Worm (Caenorhabditis elegans) whole organism, L4/young adult: ENCODE measurements around the gene K08D8.5.

Source experiments
- W03F9.2 ChIP-seq: fragments of 150-350 bp; optimal IDR thresholded peaks from 2 replicates; lab custom pipeline; 2014; ENCODE audit warnings: missing biosample characterization, missing genetic modification characterization
- dao-5 ChIP-seq: sonication (generic microtip); optimal IDR thresholded peaks from 2 replicates; lab custom pipeline; 2016; ENCODE audit warnings: missing genotype, missing genetic modification characterization, moderate library complexity, missing compliant biosample characterization
- him-1 ChIP-seq: sonication (generic microtip); optimal IDR thresholded peaks from 2 replicates; lab custom pipeline; 2016; ENCODE audit warnings: missing genotype, missing genetic modification reagents, missing genetic modification characterization, missing compliant biosample characterization

Gene K08D8.5

ce11 chrIV:12911990-12912389 is at the start of gene K08D8.5:
K08D8.5 (minus strand) TSS chrIV:12912129.
- TF ChIP-seq dao-5 (tag; lab: Kevin White, UChicago) (no peak), him-1 (tag; lab: Kevin White, UChicago) (no peak), W03F9.2 (tag; lab: Kevin White, UChicago) (no peak)

DNA sequence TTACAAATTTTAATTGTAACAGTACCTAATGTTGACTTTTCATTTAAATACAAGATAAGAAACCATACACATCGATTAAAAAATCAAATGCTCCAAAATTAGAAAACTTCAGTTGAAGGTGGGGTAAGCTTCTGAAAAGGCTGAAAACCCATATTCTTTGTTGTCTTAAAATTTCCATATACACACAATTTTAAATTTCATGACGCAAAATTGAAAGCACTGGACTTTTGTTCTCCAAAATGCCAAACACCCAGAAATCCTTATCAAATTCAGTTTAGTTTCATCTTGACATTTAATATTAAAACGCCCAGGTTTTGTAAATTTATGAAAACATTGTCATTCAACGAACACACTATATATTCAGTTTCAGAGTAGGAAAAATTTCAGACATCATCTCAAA is 48.2 kb upstream of the K08D8.5 start, which contains the start of gene F55G11.7:
TSS of gene F55G11.7 (plus strand) at position 301 of the 400 bp plus-strand sequence.
- TF ChIP-seq dao-5 (tag; lab: Kevin White, UChicago) = no peak
- TF ChIP-seq W03F9.2 (tag; lab: Kevin White, UChicago) = no peak
- no peak for TF ChIP-seq him-1 (tag; lab: Kevin White, UChicago)

DNA sequence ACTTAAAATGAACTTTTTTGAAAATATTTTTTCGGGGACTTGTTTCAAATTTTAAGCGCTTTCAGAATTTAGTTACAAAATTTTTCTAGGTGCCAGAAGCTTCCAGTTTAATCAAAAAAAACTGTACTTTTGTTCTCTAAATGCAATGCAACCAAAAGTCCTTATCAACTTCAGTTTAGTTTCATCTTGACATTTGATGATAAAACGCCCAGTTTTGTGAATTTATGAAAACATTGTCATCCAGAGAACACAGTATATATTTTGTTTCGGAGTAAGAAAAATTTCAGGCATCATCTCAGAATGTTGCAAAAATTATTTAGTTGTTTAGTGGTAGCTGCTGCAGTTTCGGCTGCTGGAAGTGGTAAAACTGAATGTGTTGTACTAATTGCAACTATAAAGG is 45.8 kb upstream of the K08D8.5 start, which contains the start of gene F55G11.6:
TSS of gene F55G11.6 (plus strand) at position 301 of the 400 bp plus-strand sequence.
- TF ChIP-seq W03F9.2 (tag; lab: Kevin White, UChicago) = no peak
- TF ChIP-seq dao-5 (tag; lab: Kevin White, UChicago) = no peak
- TF ChIP-seq him-1 (tag; lab: Kevin White, UChicago) = no peak

DNA sequence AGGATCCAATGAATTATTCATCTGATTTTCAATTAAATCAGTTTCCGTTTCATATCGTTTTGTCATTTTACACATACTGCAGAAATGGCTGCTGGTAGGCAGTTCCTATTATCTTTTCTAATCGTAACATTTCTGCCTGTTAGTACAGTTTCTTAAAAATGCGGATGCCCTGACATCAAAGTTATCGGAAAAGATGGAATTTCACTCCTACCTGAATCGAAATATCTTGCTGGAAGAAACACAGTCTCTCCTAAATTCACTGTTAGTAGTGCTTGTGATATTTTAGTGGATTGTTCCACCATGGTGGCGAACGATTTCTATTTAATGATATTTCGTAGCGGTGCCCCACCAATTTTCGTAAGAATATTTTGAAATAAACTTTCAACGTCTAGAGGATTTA is 36.5 kb upstream of the K08D8.5 start, which contains the start of gene F55G11.10:
TSS of gene F55G11.10 (plus strand) at position 301 of the 400 bp plus-strand sequence.
- TF ChIP-seq W03F9.2 (tag; lab: Kevin White, UChicago) = no peak
- TF ChIP-seq him-1 (tag; lab: Kevin White, UChicago) = no peak
- no peak for TF ChIP-seq dao-5 (tag; lab: Kevin White, UChicago)

DNA sequence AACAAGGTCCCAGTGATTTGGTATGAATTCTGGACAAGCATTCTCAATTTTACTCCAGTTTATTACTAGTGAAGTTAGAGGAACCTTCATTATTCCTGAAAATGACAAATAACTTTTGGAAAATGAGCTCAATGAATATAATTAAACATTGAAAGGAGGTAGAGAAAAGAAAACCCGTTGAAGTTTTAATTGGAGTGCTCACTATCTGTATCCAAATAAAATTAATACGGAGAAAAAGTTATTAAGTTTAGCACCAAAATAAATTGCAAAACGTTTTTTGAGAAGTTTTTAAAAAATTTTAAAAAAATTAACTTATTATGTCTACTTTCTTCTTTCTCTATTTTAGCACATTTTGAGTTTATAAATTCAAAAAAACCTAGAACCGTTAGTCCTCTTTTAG is 34.6 kb upstream of the K08D8.5 start, which contains the start of gene F55G11.1:
TSS of gene F55G11.1 (minus strand) at position 101 of the 400 bp plus-strand sequence.
- TF ChIP-seq dao-5 (tag; lab: Kevin White, UChicago) = no peak
- TF ChIP-seq him-1 (tag; lab: Kevin White, UChicago) = no peak
- no peak for TF ChIP-seq W03F9.2 (tag; lab: Kevin White, UChicago)

DNA sequence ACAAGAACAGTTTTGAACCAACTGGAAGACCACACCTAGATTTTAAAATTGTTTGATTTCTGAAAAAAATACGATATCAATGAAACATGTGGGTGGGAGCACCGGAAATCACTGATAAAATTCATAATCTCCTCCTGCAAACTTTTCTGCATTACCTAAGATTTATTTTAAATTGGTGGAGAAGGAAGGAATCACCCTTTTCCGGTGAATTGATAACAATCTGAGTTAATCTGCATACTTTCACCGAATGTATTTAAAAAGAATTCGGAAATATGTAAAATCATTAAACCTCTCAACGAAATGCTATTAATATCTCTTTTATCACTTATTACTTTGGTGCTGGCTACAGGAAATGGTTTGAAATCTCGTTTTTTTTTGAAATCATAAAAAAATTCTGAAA is 30.7 kb upstream of the K08D8.5 start, which contains the start of gene dct-19:
TSS of gene dct-19 (plus strand) at position 301 of the 400 bp plus-strand sequence.
- TF ChIP-seq him-1 (tag; lab: Kevin White, UChicago) = no peak
- TF ChIP-seq dao-5 (tag; lab: Kevin White, UChicago) = no peak
- no peak for TF ChIP-seq W03F9.2 (tag; lab: Kevin White, UChicago)

ce11 chrIV:12941254-12941653 is 29.3 kb upstream of the K08D8.5 start, which contains the start of gene dod-24:
dod-24 (minus strand) TSS chrIV:12941354.
- no peak for TF ChIP-seq W03F9.2 (tag; lab: Kevin White, UChicago)
- TF ChIP-seq him-1 (tag; lab: Kevin White, UChicago) = no peak
- no peak for TF ChIP-seq dao-5 (tag; lab: Kevin White, UChicago)

- TF ChIP-seq him-1 (tag; lab: Kevin White, UChicago) (no peak), dao-5 (tag; lab: Kevin White, UChicago) (no peak), W03F9.2 (tag; lab: Kevin White, UChicago) (peak; percentile 28)
These were observed 24.4 kb upstream of the K08D8.5 start, which contains the start of the genes cld-1 and dod-21 for ce11 chrIV:12936221-12936776. cld-1 (minus strand) TSS chrIV:12936271. dod-21 (plus strand) TSS chrIV:12936738.

ce11 chrIV:12926639-12927038 is 14.7 kb upstream of the K08D8.5 start, which contains the start of gene srlf-5:
srlf-5 (minus strand) TSS chrIV:12926739.
- TF ChIP-seq dao-5 (tag; lab: Kevin White, UChicago) (no peak), W03F9.2 (tag; lab: Kevin White, UChicago) (no peak), him-1 (tag; lab: Kevin White, UChicago) (no peak)

DNA sequence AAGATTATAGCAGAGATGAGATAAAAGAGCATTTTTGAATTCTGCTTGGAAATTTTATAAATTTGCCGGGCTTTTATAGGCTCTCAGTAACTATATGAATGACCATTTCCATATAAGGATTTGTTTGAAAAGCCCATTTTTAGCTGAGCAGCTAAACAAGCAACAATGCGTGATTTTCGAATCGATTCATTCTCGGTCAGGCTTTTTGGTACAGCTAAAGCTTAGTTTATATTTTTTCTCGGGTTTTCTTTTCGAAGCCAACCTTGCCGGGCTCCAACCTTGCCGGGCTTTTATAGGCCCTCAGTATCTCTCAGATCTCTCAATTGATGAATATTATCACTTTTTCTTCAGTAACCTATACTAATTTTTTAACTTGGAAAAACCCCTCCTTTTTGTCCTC is 12.4 kb upstream of the K08D8.5 start, which contains the start of gene srlf-4:
TSS of gene srlf-4 (minus strand) at position 101 of the 400 bp plus-strand sequence.
- TF ChIP-seq dao-5 (tag; lab: Kevin White, UChicago) (no peak), him-1 (tag; lab: Kevin White, UChicago) (no peak), W03F9.2 (tag; lab: Kevin White, UChicago) (no peak)

DNA sequence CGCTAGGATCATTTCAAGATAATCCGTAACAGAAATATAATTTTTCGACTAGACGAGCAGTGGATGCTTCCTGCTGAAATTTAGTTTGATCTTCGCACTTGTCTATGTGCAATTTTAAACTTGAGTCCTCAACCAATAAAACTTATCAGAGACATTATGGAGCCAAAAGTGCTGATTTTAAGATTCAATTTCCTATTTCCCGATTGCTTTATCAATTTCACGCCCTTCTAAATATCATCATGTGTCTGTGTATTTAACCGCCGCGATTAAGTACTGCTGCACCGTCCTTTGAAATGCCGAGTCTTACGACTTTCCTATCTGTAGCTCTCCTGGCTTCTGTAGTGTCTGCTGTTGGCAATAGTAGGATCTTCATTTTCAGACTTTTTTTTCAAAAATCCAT is 9.1 kb upstream of the K08D8.5 start, which contains the start of gene C32H11.4:
TSS of gene C32H11.4 (plus strand) at position 238 of the 400 bp plus-strand sequence.
- TF ChIP-seq W03F9.2 (tag; lab: Kevin White, UChicago) = no peak
- no peak for TF ChIP-seq dao-5 (tag; lab: Kevin White, UChicago)
- no peak for TF ChIP-seq him-1 (tag; lab: Kevin White, UChicago)

ce11 chrIV:12920553-12920952 is 8.6 kb upstream of the K08D8.5 start:
- TF ChIP-seq W03F9.2 (tag; lab: Kevin White, UChicago) = no peak
- TF ChIP-seq dao-5 (tag; lab: Kevin White, UChicago) = no peak
- TF ChIP-seq him-1 (tag; lab: Kevin White, UChicago) = no peak

DNA sequence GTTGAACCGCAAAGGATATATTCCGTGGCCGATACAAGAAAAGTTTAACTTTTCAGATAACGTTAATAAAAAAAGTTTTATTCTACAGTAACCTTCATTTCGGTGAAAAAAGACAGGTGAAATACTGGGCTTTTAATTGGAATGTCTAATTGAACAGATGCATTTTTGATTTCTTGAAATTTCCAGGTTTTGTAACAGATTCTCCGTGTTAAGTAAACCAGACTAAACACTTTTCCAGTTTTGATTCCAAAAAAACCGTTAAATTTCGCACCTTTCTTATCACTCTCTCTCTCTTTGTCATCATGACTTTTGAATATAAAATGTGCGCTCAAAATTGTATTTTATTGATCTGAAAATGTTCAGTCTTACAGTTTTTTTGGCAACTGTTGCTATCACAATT is 6.3 kb upstream of the K08D8.5 start, which contains the start of gene C32H11.3:
TSS of gene C32H11.3 (plus strand) at position 301 of the 400 bp plus-strand sequence.
- TF ChIP-seq him-1 (tag; lab: Kevin White, UChicago) = no peak
- TF ChIP-seq dao-5 (tag; lab: Kevin White, UChicago) = no peak
- no peak for TF ChIP-seq W03F9.2 (tag; lab: Kevin White, UChicago)
